Fruit fly (Drosophila melanogaster): Measurements from ENCODE around the gene Pgk.

- TF ChIP-seq spab (GFP tag; optimal IDR thresholded peaks at IDR 0.05) (no peak), net (GFP tag; optimal IDR thresholded peaks at IDR 0.05) (no peak), Smox (GFP tag; optimal IDR thresholded peaks at IDR 0.05) (no peak), pdm3 (GFP tag; optimal IDR thresholded peaks at IDR 0.05) (no peak), CG4318 (GFP tag; optimal IDR thresholded peaks at IDR 0.05) (no peak), fd59A (GFP tag; optimal IDR thresholded peaks at IDR 0.05) (no peak), CG11762 (GFP tag; optimal IDR thresholded peaks at IDR 0.05; ENCODE audit: insufficient read depth) (no peak), Hr38 (GFP tag; optimal IDR thresholded peaks at IDR 0.05) (no peak), CG3032 (tag; optimal IDR thresholded peaks at IDR 0.05) (no peak), CG7368 (GFP tag; optimal IDR thresholded peaks at IDR 0.05) (no peak)
These were observed 24.3 kb downstream of the Pgk start for dm6 chr2L:2728577-2728976.

Measured in whole organism, prepupa.